Worm (Caenorhabditis elegans): ENCODE results near the gene W08G11.1.

DNA sequence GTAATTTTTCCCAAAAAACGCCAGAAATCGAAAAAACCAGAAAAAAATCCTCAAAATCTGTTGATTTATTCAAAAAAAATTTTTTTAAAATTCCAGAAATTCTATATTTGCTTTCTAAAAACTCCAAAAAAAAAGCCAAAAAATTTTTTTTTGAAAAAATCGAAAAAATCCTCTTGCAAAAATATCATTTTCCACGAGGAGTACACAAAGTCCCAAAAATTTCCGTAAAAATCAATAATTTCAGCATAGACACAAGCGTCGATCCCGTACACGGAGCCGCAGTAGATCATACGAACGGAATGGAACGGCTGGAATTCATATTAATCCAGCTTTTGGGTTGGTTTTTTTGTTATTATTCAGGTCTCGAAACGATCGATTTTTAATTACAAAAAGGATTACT, 21.3 kb downstream of the W08G11.1 start:
- no peak for TF ChIP-seq ets-7 (tag; optimal IDR thresholded peaks at IDR 0.05)
- no peak for TF ChIP-seq sea-1 (GFP tag; conservative IDR thresholded peaks at IDR 0.05)

Measured in whole organism, early embryonic.